Fruit fly (Drosophila melanogaster) S2 (cell line): Measurements from ENCODE around the gene ATP7.

Experiments used
- CG8478 ChIP-seq: fragments of >200 bp; optimal IDR thresholded peaks from 2 replicates; lab custom pipeline; 2018
- CTCF ChIP-seq, 2 experiments: fragments of >200 bp; optimal IDR thresholded peaks; 2 replicates each; lab custom pipeline; 2018

- TF ChIP-seq CTCF (optimal IDR thresholded peaks at IDR 0.05; lab: Kevin White, UChicago) (no peak), CG8478 (no peak)
Measured at dm6 chrX:11888142-11888541, 33.3 kb downstream of the ATP7 start, which contains the start of gene CG1840.
